Fruit fly (Drosophila melanogaster) whole organism, adult: Measurements from ENCODE around the gene CG13484.
A peak's percentile ranks its signal among the peaks of the same experiment; 100 is the strongest.

ENCODE experiments used
- CG11617 ChIP-seq: fragments of 200-800 bp; sonication (Bioruptor generic); optimal IDR thresholded peaks from 2 replicates; lab custom pipeline; 2017; ENCODE audit warnings: mild to moderate bottlenecking, missing biosample characterization, missing genetic modification reagents, missing genetic modification characterization
- CG12768 ChIP-seq: fragments of 200-800 bp; sonication (Bioruptor generic); optimal IDR thresholded peaks from 2 replicates; lab custom pipeline; 2017; ENCODE audit warnings: missing biosample characterization, missing genetic modification characterization, mild to moderate bottlenecking, moderate library complexity, missing genetic modification reagents
- CG14711 ChIP-seq: fragments of 200-800 bp; sonication (Bioruptor generic); optimal IDR thresholded peaks from 2 replicates; lab custom pipeline; 2018; ENCODE audit warnings: missing biosample characterization, mild to moderate bottlenecking, missing genetic modification characterization, moderate library complexity
- CG1620 ChIP-seq: fragments of 200-800 bp; sonication (Bioruptor generic); optimal IDR thresholded peaks from 2 replicates; lab custom pipeline; 2016; ENCODE audit warnings: missing biosample characterization, missing genetic modification characterization
- CG33017 ChIP-seq: fragments of 200-800 bp; sonication (Bioruptor generic); optimal IDR thresholded peaks from 2 replicates; lab custom pipeline; 2018; ENCODE audit warnings: missing biosample characterization, mild to moderate bottlenecking, missing genetic modification characterization, moderate library complexity
- CG5204 ChIP-seq: fragments of 200-800 bp; sonication (Bioruptor generic); optimal IDR thresholded peaks from 2 replicates; lab custom pipeline; 2016; ENCODE audit warnings: missing biosample characterization, missing genetic modification characterization
- CG7045 ChIP-seq: fragments of 200-800 bp; sonication (Bioruptor generic); optimal IDR thresholded peaks from 2 replicates; lab custom pipeline; 2017; ENCODE audit warnings: missing biosample characterization, mild to moderate bottlenecking, missing genetic modification characterization
- CG7101 ChIP-seq: fragments of 200-800 bp; sonication (Bioruptor generic); optimal IDR thresholded peaks from 2 replicates; lab custom pipeline; 2018; ENCODE audit warnings: missing biosample characterization, mild to moderate bottlenecking, missing genetic modification characterization, moderate library complexity
- Clk ChIP-seq: fragments of 200-800 bp; sonication (Bioruptor generic); optimal IDR thresholded peaks from 2 replicates; lab custom pipeline; 2017; ENCODE audit warnings: missing biosample characterization, missing genetic modification characterization
- Crg-1 ChIP-seq: fragments of 200-800 bp; sonication (Bioruptor generic); optimal IDR thresholded peaks from 2 replicates; lab custom pipeline; 2016; ENCODE audit warnings: missing biosample characterization, missing genetic modification characterization
- Hr96 ChIP-seq: fragments of 200-800 bp; sonication (Bioruptor generic); optimal IDR thresholded peaks from 2 replicates; lab custom pipeline; 2016; ENCODE audit warnings: missing biosample characterization, missing genetic modification characterization
- Mnt ChIP-seq: fragments of 200-800 bp; sonication (Bioruptor generic); optimal IDR thresholded peaks from 2 replicates; lab custom pipeline; 2016; ENCODE audit warnings: missing biosample characterization, mild to moderate bottlenecking, missing genetic modification characterization
- bab1 ChIP-seq: fragments of 200-800 bp; sonication (Bioruptor generic); optimal IDR thresholded peaks from 3 replicates; lab custom pipeline; 2019; ENCODE audit warnings: missing biosample characterization, mild to moderate bottlenecking, missing genetic modification characterization, moderate library complexity
- cic ChIP-seq: fragments of 200-800 bp; sonication (Bioruptor generic); optimal IDR thresholded peaks from 2 replicates; lab custom pipeline; 2017; ENCODE audit warnings: missing biosample characterization, mild to moderate bottlenecking, missing genetic modification characterization, moderate library complexity
- cnc ChIP-seq, 2 experiments: fragments of >200 bp; optimal IDR thresholded peaks; 2 replicates each; lab custom pipeline; 2017
- kay ChIP-seq: fragments of 200-800 bp; sonication (Bioruptor generic); peaks from one replicate; lab custom pipeline; 2016; ENCODE audit warnings: missing biosample characterization, missing genetic modification characterization, borderline replicate concordance
- ovo ChIP-seq: fragments of 200-800 bp; sonication (Bioruptor generic); optimal IDR thresholded peaks from 2 replicates; lab custom pipeline; 2016; ENCODE audit warnings: missing biosample characterization, missing genetic modification characterization
- pad ChIP-seq: fragments of 200-800 bp; sonication (Bioruptor generic); optimal IDR thresholded peaks from 3 replicates; lab custom pipeline; 2017; ENCODE audit warnings: missing biosample characterization, missing genetic modification characterization, mild to moderate bottlenecking, moderate library complexity, missing genetic modification reagents
- tj ChIP-seq: fragments of 200-800 bp; sonication (Bioruptor generic); optimal IDR thresholded peaks from 3 replicates; lab custom pipeline; 2017; ENCODE audit warnings: missing biosample characterization, mild to moderate bottlenecking, missing genetic modification characterization, moderate library complexity
- toe ChIP-seq: fragments of 200-800 bp; sonication (Bioruptor generic); optimal IDR thresholded peaks from 2 replicates; lab custom pipeline; 2016; ENCODE audit warnings: missing biosample characterization, missing genetic modification characterization

The CG13484 gene

DNA sequence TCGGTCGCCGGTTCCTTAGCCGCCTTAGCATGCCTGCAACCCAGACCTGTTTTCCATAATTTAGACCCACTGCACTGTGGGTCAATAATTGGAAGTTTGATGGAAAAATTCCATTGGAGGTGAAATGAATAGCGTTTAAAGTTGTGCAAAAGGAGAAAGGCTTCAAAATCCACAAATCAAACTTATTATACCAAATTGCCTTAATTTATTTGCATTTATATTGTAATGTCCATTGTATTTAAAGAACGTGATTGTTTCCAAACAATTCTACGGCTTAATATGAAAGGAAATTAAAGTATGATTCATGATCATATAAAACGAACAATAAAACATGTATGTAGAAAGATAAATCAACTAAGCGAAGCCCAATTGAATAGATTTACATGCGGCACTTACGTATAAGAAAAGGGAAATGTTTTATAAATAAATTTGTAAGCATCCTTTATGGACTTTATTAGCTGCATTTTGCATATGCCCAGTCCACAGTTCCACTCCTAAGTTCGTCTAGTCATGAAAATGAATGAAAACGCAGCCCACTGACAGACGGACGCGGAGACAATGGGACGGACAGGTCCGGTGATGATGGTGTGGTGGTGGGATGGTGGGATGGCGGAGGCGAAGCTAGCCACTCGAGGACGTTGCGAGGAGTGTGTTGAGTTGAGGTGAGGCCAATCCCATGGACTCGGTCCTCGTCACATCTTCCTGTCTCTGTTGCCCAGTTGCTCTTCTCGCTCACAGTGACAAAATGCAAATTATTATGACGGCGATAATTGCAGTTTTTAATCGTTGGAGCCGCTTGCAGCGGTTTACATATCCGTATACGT, 10.6 kb upstream of the CG13484 start:
- TF ChIP-seq CG12768 (GFP tag; lab: Kevin White, UChicago) (no peak), CG14711 (tag; lab: Kevin White, UChicago) (no peak), ovo (GFP tag; lab: Kevin White, UChicago) (no peak), Clk (no peak), kay (GFP tag; lab: Kevin White, UChicago) (no peak), Crg-1 (no peak), Hr96 (GFP tag; lab: Kevin White, UChicago) (no peak), cic (GFP tag; lab: Kevin White, UChicago) (no peak), CG1620 (GFP tag; lab: Kevin White, UChicago) (no peak), bab1 (GFP tag; lab: Kevin White, UChicago) (no peak), Mnt (no peak), pad (GFP tag; lab: Kevin White, UChicago) (no peak), CG33017 (tag; lab: Kevin White, UChicago) (no peak), CG7045 (GFP tag; lab: Kevin White, UChicago) (no peak), CG11617 (GFP tag; lab: Kevin White, UChicago) (no peak), CG5204 (GFP tag; lab: Kevin White, UChicago) (no peak), cnc (optimal IDR thresholded peaks at IDR 0.05; lab: Kevin White, UChicago) (no peak), tj (no peak), CG7101 (tag; lab: Kevin White, UChicago) (no peak), toe (GFP tag; lab: Kevin White, UChicago) (no peak)

DNA sequence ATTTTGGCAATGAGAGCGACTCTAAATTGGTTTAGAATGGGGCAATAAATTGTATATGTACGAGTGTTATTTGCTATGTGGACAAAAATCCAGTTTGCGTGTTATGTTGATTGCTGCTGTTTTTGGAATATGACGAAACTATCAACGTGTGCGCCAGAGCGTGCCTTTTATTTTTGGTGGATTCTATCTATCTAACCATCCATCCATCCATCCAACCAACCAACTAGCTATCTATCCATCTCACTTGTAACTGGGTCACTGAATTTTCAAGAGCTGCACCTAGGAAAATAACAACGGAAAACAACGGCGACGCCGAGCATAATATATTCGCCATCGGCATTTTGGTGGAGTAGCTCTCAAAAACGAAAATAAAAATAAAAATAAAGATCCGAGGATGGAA, 9.8 kb upstream of the CG13484 start:
- TF ChIP-seq toe (GFP tag; lab: Kevin White, UChicago) (no peak), cic (GFP tag; lab: Kevin White, UChicago) (no peak), CG1620 (GFP tag; lab: Kevin White, UChicago) (no peak), CG11617 (GFP tag; lab: Kevin White, UChicago) (no peak), tj (no peak), ovo (GFP tag; lab: Kevin White, UChicago) (no peak), CG12768 (GFP tag; lab: Kevin White, UChicago) (no peak), kay (GFP tag; lab: Kevin White, UChicago) (no peak)

DNA sequence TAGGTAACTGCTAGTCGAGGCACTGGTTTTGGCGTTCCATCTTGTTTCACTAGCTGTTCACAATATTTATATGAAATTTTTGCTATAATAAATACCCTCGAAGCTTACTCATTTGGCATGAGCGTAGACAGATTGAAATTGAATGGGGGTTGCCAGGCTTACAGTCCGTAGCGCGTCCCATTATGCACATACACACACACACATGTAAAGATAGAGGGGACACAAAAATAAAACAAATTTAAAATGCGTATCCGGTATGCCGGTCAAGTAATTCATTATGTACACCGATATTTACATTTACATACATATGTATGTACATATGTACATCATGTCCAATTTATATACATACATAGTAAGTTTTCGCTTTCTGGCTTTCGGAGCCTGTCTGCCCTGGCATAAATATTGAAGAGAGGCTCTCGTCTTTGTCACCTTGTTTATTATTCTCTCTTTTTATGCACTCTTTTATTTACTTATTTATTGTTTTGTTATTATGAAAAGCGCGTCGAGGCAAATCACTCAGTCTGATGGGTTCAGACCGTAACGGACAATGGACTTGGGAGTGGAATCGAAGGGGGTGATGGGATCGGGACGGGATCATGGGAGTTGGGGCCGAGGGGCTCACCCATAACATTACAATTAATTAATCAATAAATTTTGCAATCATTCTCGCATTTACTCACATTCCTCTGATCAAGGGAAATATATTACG, 6.5 kb upstream of the CG13484 start:
- TF ChIP-seq CG5204 (GFP tag; lab: Kevin White, UChicago) (no peak), Crg-1 (no peak), Mnt (no peak), cic (GFP tag; lab: Kevin White, UChicago) (no peak), tj (no peak), bab1 (GFP tag; lab: Kevin White, UChicago) (no peak), CG11617 (GFP tag; lab: Kevin White, UChicago) (no peak), CG14711 (tag; lab: Kevin White, UChicago) (peak; percentile 6)

DNA sequence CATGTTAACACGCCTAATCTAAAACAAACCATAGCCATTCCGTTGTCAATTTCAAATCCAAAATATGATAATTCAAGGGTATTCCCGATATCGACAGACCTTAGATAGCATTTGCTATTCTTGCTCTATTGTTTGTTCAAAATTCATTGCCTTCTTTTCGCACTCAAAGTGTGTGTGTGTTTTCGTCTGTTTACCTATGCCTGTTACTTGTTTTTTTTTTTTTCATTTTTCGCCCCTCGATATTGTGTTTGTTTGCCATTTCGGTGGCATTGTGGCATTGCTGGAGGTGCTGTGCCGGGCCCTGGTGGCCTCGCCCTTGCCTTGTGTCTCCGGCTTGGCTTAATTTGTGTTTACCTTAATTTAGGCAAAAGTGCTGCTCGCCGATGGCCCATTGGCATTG, 3.9 kb upstream of the CG13484 start:
- TF ChIP-seq tj (no peak), CG12768 (GFP tag; lab: Kevin White, UChicago) (no peak), pad (GFP tag; lab: Kevin White, UChicago) (no peak), bab1 (GFP tag; lab: Kevin White, UChicago) (no peak), ovo (GFP tag; lab: Kevin White, UChicago) (no peak)

DNA sequence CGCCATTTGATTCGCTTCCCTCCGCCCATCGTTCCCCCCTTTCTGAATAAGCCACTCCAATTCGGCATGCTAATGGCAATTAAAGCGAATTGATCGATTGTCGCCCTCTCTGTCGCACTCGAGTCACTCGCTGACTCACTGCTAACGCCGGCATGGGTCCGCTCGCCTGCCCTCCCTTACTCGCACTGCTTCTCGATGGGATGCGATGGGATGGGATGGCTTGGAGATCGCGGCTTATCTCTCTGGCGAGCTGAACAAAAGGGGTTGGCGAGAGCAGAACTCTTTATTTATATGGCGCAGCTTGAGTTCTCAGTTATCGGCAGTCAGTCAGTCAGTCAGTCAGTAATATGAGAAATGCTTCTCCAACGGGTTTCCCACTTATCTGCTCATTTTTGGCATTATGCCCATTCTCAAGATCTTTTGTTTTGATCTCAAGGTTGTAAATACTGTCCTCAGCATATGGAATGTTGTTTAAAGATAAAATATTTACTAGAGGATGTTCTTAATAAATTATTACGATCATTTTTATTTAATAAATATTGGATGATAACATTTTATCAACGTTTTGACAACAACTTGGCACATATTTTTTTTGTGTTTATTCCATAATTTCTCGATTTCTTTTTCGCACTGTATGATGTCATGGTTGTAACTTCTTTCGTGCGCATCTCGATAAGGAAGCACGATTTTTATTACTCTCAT, 3.1 kb upstream of the CG13484 start:
- no peak for TF ChIP-seq cnc (optimal IDR thresholded peaks at IDR 0.05; lab: Kevin White, UChicago)
- no peak for TF ChIP-seq CG5204 (GFP tag; lab: Kevin White, UChicago)
- no peak for TF ChIP-seq Crg-1
- no peak for TF ChIP-seq Clk
- no peak for TF ChIP-seq bab1 (GFP tag; lab: Kevin White, UChicago)
- no peak for TF ChIP-seq Mnt
- no peak for TF ChIP-seq CG7045 (GFP tag; lab: Kevin White, UChicago)
- TF ChIP-seq pad (GFP tag; lab: Kevin White, UChicago): no peak
- TF ChIP-seq ovo (GFP tag; lab: Kevin White, UChicago): no peak
- TF ChIP-seq toe (GFP tag; lab: Kevin White, UChicago): peak; percentile 10
- TF ChIP-seq CG14711 (tag; lab: Kevin White, UChicago): no peak
- no peak for TF ChIP-seq CG7101 (tag; lab: Kevin White, UChicago)
- TF ChIP-seq kay (GFP tag; lab: Kevin White, UChicago): no peak
- no peak for TF ChIP-seq cic (GFP tag; lab: Kevin White, UChicago)
- TF ChIP-seq CG11617 (GFP tag; lab: Kevin White, UChicago): no peak
- TF ChIP-seq tj: peak; percentile 16
- TF ChIP-seq CG33017 (tag; lab: Kevin White, UChicago): no peak
- no peak for TF ChIP-seq CG12768 (GFP tag; lab: Kevin White, UChicago)
